Worm (Caenorhabditis elegans): Measurements from ENCODE around the gene M03A1.3.

M03A1.3 gene

DNA sequence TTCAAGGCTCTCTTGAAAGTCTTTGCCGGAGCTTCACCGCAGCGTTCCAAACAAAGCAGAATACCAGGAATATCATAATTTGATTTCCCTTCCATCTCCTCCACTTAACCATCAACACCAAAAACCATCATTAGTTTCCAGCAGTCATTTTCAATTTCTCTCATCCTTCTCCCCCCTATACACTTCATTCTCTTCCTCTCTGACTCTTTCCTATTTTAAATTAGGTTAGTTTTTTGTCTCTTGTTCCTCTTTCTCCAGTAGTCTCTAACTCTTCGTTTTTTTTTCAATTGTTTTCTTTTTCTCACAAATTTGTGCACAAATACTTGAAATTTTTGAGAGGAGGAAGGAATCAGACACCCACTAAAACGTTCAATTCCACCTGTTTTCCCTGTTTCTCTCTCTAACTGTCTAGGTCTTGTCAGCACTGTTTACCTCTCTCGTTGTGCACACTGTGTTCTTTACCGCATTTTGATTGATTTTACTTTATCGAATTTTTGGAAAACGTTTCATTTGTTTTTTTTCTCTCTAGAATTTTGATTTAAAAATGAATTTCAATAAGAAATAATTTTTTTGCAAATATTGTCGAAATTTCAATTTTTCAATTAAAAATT is 49.2 kb downstream of the M03A1.3 start:
- TF ChIP-seq R02D3.7 (tag; optimal IDR thresholded peaks at IDR 0.05) = no peak
- no peak for TF ChIP-seq alr-1 (tag; optimal IDR thresholded peaks at IDR 0.05)
- TF ChIP-seq C34F6.9 (tag; optimal IDR thresholded peaks at IDR 0.05) = peak; percentile 32
- TF ChIP-seq gmeb-1 (tag; optimal IDR thresholded peaks at IDR 0.05) = no peak
- TF ChIP-seq fos-1 (tag; optimal IDR thresholded peaks at IDR 0.05) = peak; percentile 26
- TF ChIP-seq dmd-4 (tag; optimal IDR thresholded peaks at IDR 0.05) = no peak
- no peak for TF ChIP-seq mdl-1 (tag; optimal IDR thresholded peaks at IDR 0.05)
- no peak for TF ChIP-seq unc-39 (tag; optimal IDR thresholded peaks at IDR 0.05)
- TF ChIP-seq crh-2 (tag; optimal IDR thresholded peaks at IDR 0.05) = peak; percentile 23
- TF ChIP-seq F13H6.1 (tag; optimal IDR thresholded peaks at IDR 0.05) = no peak
- no peak for TF ChIP-seq nhr-77 (tag; optimal IDR thresholded peaks at IDR 0.05)

DNA sequence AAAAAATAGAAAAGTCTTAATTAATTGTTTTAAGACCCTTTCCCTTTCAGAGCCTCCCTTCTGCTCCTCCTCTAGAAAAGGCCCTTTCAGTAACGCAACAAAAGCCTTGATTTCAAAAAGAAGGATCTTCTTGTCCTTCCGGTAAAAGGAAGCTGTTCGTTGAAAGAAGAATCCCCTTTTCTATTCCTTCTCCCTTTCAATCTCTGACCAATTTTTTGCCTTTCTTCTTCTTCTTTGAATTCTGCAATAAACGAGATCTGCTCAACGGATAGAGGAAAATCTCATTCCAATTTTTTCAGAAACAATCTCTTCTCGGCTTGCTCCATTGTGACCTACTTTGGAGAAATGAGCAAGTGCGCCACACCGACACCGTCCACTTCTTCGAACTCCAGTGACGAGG is 50.5 kb downstream of the M03A1.3 start, which contains the start of gene F35D11.3:
F35D11.3 (plus strand) TSS at position 300 of the 400 bp plus-strand sequence.
- TF ChIP-seq ceh-82 (tag; optimal IDR thresholded peaks at IDR 0.05) (no peak), mbf-1 (tag; optimal IDR thresholded peaks at IDR 0.05) (no peak), lin-11 (tag; optimal IDR thresholded peaks at IDR 0.05) (no peak), aly-2 (tag; optimal IDR thresholded peaks at IDR 0.05) (no peak), lin-13 (GFP tag; optimal IDR thresholded peaks at IDR 0.05) (no peak), lsy-2 (tag; optimal IDR thresholded peaks at IDR 0.05) (no peak), sem-4 (tag; optimal IDR thresholded peaks at IDR 0.05) (no peak), zag-1 (tag; optimal IDR thresholded peaks at IDR 0.05) (no peak), skn-1 (tag; optimal IDR thresholded peaks at IDR 0.05) (no peak), nhr-23 (tag; optimal IDR thresholded peaks at IDR 0.05) (no peak), unc-55 (GFP tag; optimal IDR thresholded peaks at IDR 0.05) (no peak), mdl-1 (tag; optimal IDR thresholded peaks at IDR 0.05) (no peak), egl-27 (tag; optimal IDR thresholded peaks at IDR 0.05) (no peak), Y55F3AM.14 (GFP tag; optimal IDR thresholded peaks at IDR 0.05) (no peak), nhr-21 (tag; optimal IDR thresholded peaks at IDR 0.05) (no peak), R02D3.7 (tag; optimal IDR thresholded peaks at IDR 0.05) (no peak), snpc-4 (tag; optimal IDR thresholded peaks at IDR 0.05) (no peak)
